Fruit fly (Drosophila melanogaster) whole organism, adult: Measurements from ENCODE around the gene Mic26-27.

Experiments
- CG14711 ChIP-seq: fragments of 200-800 bp; sonication (Bioruptor generic); optimal IDR thresholded peaks from 2 replicates; lab custom pipeline; 2018; ENCODE audit warnings: missing biosample characterization, mild to moderate bottlenecking, missing genetic modification characterization, moderate library complexity
- CG33017 ChIP-seq: fragments of 200-800 bp; sonication (Bioruptor generic); optimal IDR thresholded peaks from 2 replicates; lab custom pipeline; 2018; ENCODE audit warnings: missing biosample characterization, mild to moderate bottlenecking, missing genetic modification characterization, moderate library complexity
- CG5204 ChIP-seq: fragments of 200-800 bp; sonication (Bioruptor generic); optimal IDR thresholded peaks from 2 replicates; lab custom pipeline; 2016; ENCODE audit warnings: missing biosample characterization, missing genetic modification characterization
- CG7045 ChIP-seq: fragments of 200-800 bp; sonication (Bioruptor generic); optimal IDR thresholded peaks from 2 replicates; lab custom pipeline; 2017; ENCODE audit warnings: missing biosample characterization, mild to moderate bottlenecking, missing genetic modification characterization
- CG7101 ChIP-seq: fragments of 200-800 bp; sonication (Bioruptor generic); optimal IDR thresholded peaks from 2 replicates; lab custom pipeline; 2018; ENCODE audit warnings: missing biosample characterization, mild to moderate bottlenecking, missing genetic modification characterization, moderate library complexity
- Crg-1 ChIP-seq: fragments of 200-800 bp; sonication (Bioruptor generic); optimal IDR thresholded peaks from 2 replicates; lab custom pipeline; 2016; ENCODE audit warnings: missing biosample characterization, missing genetic modification characterization
- Hr96 ChIP-seq: fragments of 200-800 bp; sonication (Bioruptor generic); optimal IDR thresholded peaks from 2 replicates; lab custom pipeline; 2016; ENCODE audit warnings: missing biosample characterization, missing genetic modification characterization
- Mnt ChIP-seq: fragments of 200-800 bp; sonication (Bioruptor generic); optimal IDR thresholded peaks from 2 replicates; lab custom pipeline; 2016; ENCODE audit warnings: missing biosample characterization, mild to moderate bottlenecking, missing genetic modification characterization
- bab1 ChIP-seq: fragments of 200-800 bp; sonication (Bioruptor generic); optimal IDR thresholded peaks from 3 replicates; lab custom pipeline; 2019; ENCODE audit warnings: missing biosample characterization, mild to moderate bottlenecking, missing genetic modification characterization, moderate library complexity
- cic ChIP-seq: fragments of 200-800 bp; sonication (Bioruptor generic); optimal IDR thresholded peaks from 2 replicates; lab custom pipeline; 2017; ENCODE audit warnings: missing biosample characterization, mild to moderate bottlenecking, missing genetic modification characterization, moderate library complexity
- cnc ChIP-seq, 2 experiments: fragments of >200 bp; optimal IDR thresholded peaks; 2 replicates each; lab custom pipeline; 2017
- kay ChIP-seq: fragments of 200-800 bp; sonication (Bioruptor generic); peaks from one replicate; lab custom pipeline; 2016; ENCODE audit warnings: missing biosample characterization, missing genetic modification characterization, borderline replicate concordance
- ovo ChIP-seq: fragments of 200-800 bp; sonication (Bioruptor generic); optimal IDR thresholded peaks from 2 replicates; lab custom pipeline; 2016; ENCODE audit warnings: missing biosample characterization, missing genetic modification characterization
- toe ChIP-seq: fragments of 200-800 bp; sonication (Bioruptor generic); optimal IDR thresholded peaks from 2 replicates; lab custom pipeline; 2016; ENCODE audit warnings: missing biosample characterization, missing genetic modification characterization

DNA sequence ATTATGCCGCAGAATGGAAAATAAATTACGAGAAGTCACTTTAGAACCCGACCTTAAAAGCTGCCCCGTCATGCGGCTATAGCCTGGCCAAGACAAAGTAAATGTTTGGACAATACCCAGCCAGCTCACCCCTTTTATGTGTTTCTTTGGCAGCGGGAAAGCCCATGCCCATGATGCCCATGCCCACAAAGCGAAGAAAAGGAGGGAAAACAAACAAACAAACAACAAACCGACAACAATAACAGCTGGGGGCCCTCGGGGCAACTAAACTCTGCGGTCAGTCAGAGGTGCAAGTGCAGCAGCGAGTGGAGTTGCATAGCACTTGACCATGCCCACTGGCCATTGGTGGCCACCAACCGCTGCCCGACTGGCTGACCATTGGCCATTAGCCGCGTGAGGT is 11.0 kb downstream of the Mic26-27 start:
- TF ChIP-seq Mnt (GFP tag; lab: Kevin White, UChicago) (no peak), CG14711 (tag; lab: Kevin White, UChicago) (no peak), kay (GFP tag; lab: Kevin White, UChicago) (no peak), cic (GFP tag; lab: Kevin White, UChicago) (no peak), cnc (optimal IDR thresholded peaks at IDR 0.05; lab: Kevin White, UChicago) (no peak), Crg-1 (GFP tag; lab: Kevin White, UChicago) (no peak), Hr96 (GFP tag; lab: Kevin White, UChicago) (no peak), toe (GFP tag; lab: Kevin White, UChicago) (no peak), CG7045 (GFP tag; lab: Kevin White, UChicago) (no peak), ovo (GFP tag; lab: Kevin White, UChicago) (no peak), CG5204 (GFP tag; lab: Kevin White, UChicago) (no peak), bab1 (no peak), CG33017 (no peak), CG7101 (tag; lab: Kevin White, UChicago) (no peak)
